Fruit fly (Drosophila melanogaster): Measurements from ENCODE around the gene CG32099.

The CG32099 gene

DNA sequence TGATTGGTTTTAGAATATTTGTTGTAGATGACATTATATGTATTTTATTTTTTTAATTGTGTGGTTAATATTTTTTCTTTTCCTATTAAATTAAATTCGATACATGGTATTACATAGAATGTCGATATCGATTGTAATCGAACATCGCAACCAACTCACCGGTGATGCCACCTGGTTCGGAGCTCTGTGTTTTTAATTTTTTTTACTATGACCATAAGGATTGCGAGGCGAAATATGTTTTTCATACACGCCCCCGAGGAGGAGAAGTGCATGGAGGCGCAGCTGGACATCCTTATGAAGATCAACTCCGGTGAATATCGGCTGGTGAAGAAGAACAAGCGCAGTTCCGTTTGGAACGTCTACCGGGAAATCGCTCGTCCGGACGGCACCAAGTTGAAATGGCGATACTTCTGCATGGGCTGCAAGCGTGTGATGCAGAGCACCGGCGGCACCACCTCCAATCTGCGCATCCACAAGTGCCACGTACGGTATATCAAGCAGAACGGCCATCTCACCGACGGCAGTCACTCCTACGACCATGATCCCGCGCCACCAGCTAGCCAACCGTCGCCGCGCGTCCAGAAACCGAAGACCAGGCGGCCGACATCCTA is 29.1 kb upstream of the CG32099 start, which contains the start of gene CG11560:
CG11560 (plus strand) TSS at position 145 of the 611 bp plus-strand sequence.
- peak; percentile 35 for TF ChIP-seq CG17801 (GFP tag; optimal IDR thresholded peaks at IDR 0.05; ENCODE audit: partially characterized antibody)

DNA sequence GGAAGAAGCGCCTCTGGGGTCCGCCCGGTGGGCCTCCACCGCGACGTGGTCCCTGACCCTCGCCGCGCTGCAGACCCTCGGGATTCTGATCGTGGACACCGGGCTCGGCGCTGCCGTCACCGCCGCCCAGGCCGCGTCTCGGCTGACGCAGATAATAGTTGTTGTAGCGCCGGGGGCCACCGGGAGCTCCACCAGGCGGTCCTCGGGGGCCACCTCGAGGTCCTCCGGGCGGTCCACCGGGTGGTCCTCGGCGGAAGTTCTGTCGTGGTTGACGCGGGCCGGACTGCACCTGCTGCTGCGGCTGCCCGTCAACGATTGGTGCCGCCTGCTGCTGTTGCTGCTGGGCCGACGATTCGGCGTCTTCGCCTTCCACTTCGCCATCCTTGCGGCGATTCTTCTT is 26.2 kb upstream of the CG32099 start:
- no peak for TF ChIP-seq CG17801 (GFP tag; optimal IDR thresholded peaks at IDR 0.05; ENCODE audit: partially characterized antibody)

dm6 chr3L:12124138-12124583 is 24.9 kb upstream of the CG32099 start:
- no peak for TF ChIP-seq CG17801 (GFP tag; optimal IDR thresholded peaks at IDR 0.05; ENCODE audit: partially characterized antibody)

DNA sequence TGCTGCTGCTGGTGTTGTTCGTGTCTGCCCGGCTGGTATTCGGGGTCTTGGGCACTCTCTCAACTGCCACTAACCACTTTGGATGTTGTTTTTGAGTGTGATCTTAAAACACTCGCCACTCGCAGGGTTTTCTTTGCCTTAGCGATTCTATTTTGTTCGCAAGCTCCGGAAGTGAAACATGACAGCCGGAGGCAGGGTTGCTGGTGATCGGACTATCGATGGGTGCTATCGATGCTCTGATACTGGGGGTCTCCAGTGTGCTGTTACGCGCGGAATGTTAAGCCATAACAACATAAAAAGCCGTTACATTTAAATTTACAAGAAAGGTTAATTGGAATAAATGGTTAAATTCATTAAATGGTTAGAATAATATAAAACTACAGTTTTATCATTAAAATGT is 24.1 kb upstream of the CG32099 start, which contains the start of gene yps:
yps (minus strand) TSS at position 176 of the 400 bp plus-strand sequence.
- TF ChIP-seq CG17801 (GFP tag; optimal IDR thresholded peaks at IDR 0.05; ENCODE audit: partially characterized antibody): peak; percentile 96

- TF ChIP-seq CG17801 (GFP tag; optimal IDR thresholded peaks at IDR 0.05; ENCODE audit: partially characterized antibody): no peak
Observed at dm6 chr3L:12127294-12128029, 21.6 kb upstream of the CG32099 start, which contains the start of the genes Ir68b and CG34241. Gene Ir68b (minus strand): TSS chr3L:12127394. Gene CG34241 (plus strand): TSS chr3L:12127979.

DNA sequence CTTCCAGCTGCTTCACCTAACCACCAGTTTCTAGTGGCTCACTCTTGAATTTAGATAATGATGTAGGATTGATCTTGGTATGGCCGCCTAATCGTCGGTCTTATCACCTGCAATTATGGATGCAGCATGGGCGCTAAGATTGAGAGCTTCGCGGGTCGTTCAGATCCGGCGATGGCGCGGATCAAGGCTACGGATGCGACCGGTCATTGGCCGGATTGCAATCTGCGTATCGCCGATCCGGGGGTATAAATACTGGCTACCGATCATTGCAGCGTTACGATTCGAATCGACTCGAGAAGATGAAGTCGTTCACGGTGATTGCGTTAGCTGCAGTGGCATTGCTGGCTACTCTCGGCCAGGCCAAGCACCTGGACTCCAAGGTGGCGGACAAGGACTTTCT is 20.0 kb upstream of the CG32099 start, which contains the start of gene Lsp2:
Lsp2 (plus strand) TSS at position 283 of the 400 bp plus-strand sequence.
- no peak for TF ChIP-seq CG17801 (GFP tag; optimal IDR thresholded peaks at IDR 0.05; ENCODE audit: partially characterized antibody)

- peak; percentile 86 for TF ChIP-seq CG17801 (GFP tag; optimal IDR thresholded peaks at IDR 0.05; ENCODE audit: partially characterized antibody)
Observed at dm6 chr3L:12131918-12132317, 17.2 kb upstream of the CG32099 start, which contains the start of gene DEF8. Gene DEF8 (plus strand): TSS chr3L:12132146.

- peak; percentile 79 for TF ChIP-seq CG17801 (GFP tag; optimal IDR thresholded peaks at IDR 0.05; ENCODE audit: partially characterized antibody)
Observed at dm6 chr3L:12136630-12137029, 12.4 kb upstream of the CG32099 start, which contains the start of the genes CG5645 and Atg12. Gene CG5645 (minus strand): TSS chr3L:12136706. Gene Atg12 (plus strand): TSS chr3L:12136967.

dm6 chr3L:12138113-12138899 is 10.8 kb upstream of the CG32099 start, which contains the start of the genes ND-SGDH and RhoGAP68F:
Gene ND-SGDH (minus strand): TSS chr3L:12138584.
Gene RhoGAP68F (plus strand): TSS chr3L:12138868.
- peak; percentile 62 for TF ChIP-seq CG17801 (GFP tag; optimal IDR thresholded peaks at IDR 0.05; ENCODE audit: partially characterized antibody)

DNA sequence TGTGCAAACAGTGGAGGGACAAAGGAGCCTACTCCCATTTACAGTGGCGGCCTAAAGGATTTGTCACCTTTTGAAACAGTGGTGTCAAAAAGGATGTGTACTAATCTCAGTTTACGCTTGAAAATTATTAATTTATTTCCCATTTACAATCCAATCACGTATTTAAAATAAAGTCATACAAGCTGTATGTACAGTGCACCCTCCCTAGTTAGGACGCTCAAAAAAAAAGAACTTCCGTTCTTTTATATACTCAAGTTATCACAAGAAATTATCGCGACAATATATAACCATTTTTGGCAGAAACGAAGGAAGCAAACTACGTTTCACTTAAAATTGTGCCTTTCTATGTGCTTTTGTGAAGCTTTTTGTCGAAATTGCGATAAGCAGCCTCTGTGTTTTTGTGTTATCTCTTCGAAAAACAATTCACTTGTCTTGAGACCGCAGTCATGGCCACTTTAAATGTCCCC is 9.8 kb upstream of the CG32099 start:
- peak; percentile 25 for TF ChIP-seq CG17801 (GFP tag; optimal IDR thresholded peaks at IDR 0.05; ENCODE audit: partially characterized antibody)

- no peak for TF ChIP-seq CG17801 (GFP tag; optimal IDR thresholded peaks at IDR 0.05; ENCODE audit: partially characterized antibody)
Observed at dm6 chr3L:12145709-12146694, 3.1 kb upstream of the CG32099 start, which contains the start of the genes eIF3l and Nrx-IV. Gene eIF3l (minus strand): TSS chr3L:12146097. Gene Nrx-IV (plus strand): TSS chr3L:12146519.

dm6 chr3L:12146970-12147369 is 2.1 kb upstream of the CG32099 start:
- no peak for TF ChIP-seq CG17801 (GFP tag; optimal IDR thresholded peaks at IDR 0.05; ENCODE audit: partially characterized antibody)

DNA sequence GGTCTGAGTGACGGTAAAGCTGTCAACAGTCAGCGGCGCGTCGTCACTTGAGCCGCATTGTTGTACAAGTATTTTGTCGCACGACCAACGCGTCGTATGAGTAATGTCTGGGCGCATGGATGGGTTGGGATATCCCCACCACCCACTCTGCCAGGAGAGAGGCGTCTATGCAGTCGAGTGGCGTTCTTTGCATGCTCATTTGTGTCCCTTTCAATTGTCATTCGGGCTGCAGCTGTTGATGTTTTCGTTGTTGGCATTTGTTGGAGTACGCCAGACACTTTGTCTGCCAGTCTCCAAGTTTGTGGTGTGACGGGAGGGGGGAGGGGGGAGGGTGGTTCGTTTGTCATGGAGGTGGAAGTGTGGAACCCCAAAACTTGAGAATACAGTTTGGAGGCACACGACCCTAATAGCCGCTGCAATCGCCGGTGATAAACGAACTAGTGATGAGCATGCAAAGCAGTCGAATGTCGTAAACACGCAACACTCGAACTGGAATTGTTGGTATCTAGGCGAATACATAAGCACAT is 13.1 kb downstream of the CG32099 start:
- no peak for TF ChIP-seq CG17801 (GFP tag; optimal IDR thresholded peaks at IDR 0.05; ENCODE audit: partially characterized antibody)

Data from ovary, adult (tissue).